Worm (Caenorhabditis elegans) whole organism, L2 larva: ENCODE measurements around the gene W05E10.1.

ENCODE experiments used
- elt-1 ChIP-seq: fragments of 150-350 bp; optimal IDR thresholded peaks from 2 replicates; lab custom pipeline; 2014; ENCODE audit warnings: missing biosample characterization, missing genetic modification characterization
- nhr-237 ChIP-seq: fragments of 150-350 bp; optimal IDR thresholded peaks from 2 replicates; lab custom pipeline; 2014; ENCODE audit warnings: missing biosample characterization, missing genetic modification characterization
- nhr-6 ChIP-seq: fragments of 150-350 bp; optimal IDR thresholded peaks from 2 replicates; lab custom pipeline; 2014; ENCODE audit warnings: missing biosample characterization, missing genetic modification characterization
- skn-1 ChIP-seq: sonication (generic microtip); optimal IDR thresholded peaks from 2 replicates; lab custom pipeline; 2017; ENCODE audit warnings: missing biosample characterization, missing genetic modification characterization

ce11 chrV:11677030-11677429, 14.5 kb downstream of the W05E10.1 start:
- TF ChIP-seq skn-1 (tag; lab: Kevin White, UChicago) (no peak), nhr-237 (no peak), nhr-6 (tag; lab: Kevin White, UChicago) (no peak), elt-1 (tag; lab: Kevin White, UChicago) (no peak)
